Worm (Caenorhabditis elegans) whole organism, L4 larva: ENCODE results near the gene R11E3.1.

Experiments used
- F37D6.2 ChIP-seq: sonication (generic microtip); optimal IDR thresholded peaks from 2 replicates; lab custom pipeline; 2016; ENCODE audit warnings: mild to moderate bottlenecking, missing genetic modification characterization, missing compliant biosample characterization
- T20F7.1 ChIP-seq: fragments of 200-800 bp; sonication (Bioruptor generic); optimal IDR thresholded peaks from 2 replicates; lab custom pipeline; 2018; ENCODE audit warnings: mild to moderate bottlenecking, missing genetic modification characterization, missing compliant biosample characterization
- T26A8.4 ChIP-seq: fragments of 200-800 bp; sonication (Bioruptor generic); IDR thresholded peaks from 2 replicates; pipeline ENCODE4 v1.3.6; 2022; ENCODE audit warnings: missing genetic modification characterization, missing compliant biosample characterization
- Y105C5A.15 ChIP-seq: fragments of 200-800 bp; sonication (Bioruptor generic); IDR thresholded peaks from 2 replicates; pipeline ENCODE4 v1.3.6; 2022; ENCODE audit warnings: missing genetic modification characterization, missing compliant biosample characterization
- Y48G9A.11 ChIP-seq: fragments of 200-800 bp; sonication (Bioruptor generic); IDR thresholded peaks from 2 replicates; pipeline ENCODE4 v1.3.6; 2022; ENCODE audit warnings: missing genetic modification reagents, missing genetic modification characterization, missing compliant biosample characterization
- Y5F2A.4 ChIP-seq: fragments of 200-800 bp; sonication (Bioruptor generic); optimal IDR thresholded peaks from 2 replicates; lab custom pipeline; 2018; ENCODE audit warnings: mild to moderate bottlenecking, missing genetic modification characterization, missing compliant biosample characterization
- ZK337.2 ChIP-seq: fragments of 200-800 bp; sonication (Bioruptor generic); IDR thresholded peaks from 2 replicates; pipeline ENCODE4 v1.3.6; 2022; ENCODE audit warnings: missing genetic modification reagents, missing genetic modification characterization, missing compliant biosample characterization
- aly-2 ChIP-seq: sonication (generic microtip); optimal IDR thresholded peaks from 2 replicates; lab custom pipeline; 2018; ENCODE audit warnings: missing biosample characterization, missing genetic modification characterization
- ama-1 ChIP-seq: fragments of 150-350 bp; optimal IDR thresholded peaks from 2 replicates; lab custom pipeline; 2014; ENCODE audit warnings: inconsistent platforms, mixed read lengths
- ceh-20 ChIP-seq: fragments of 200-800 bp; sonication (Bioruptor generic); IDR thresholded peaks from 2 replicates; pipeline ENCODE4 v1.3.6; 2022; ENCODE audit warnings: missing genetic modification reagents, missing genetic modification characterization, missing compliant biosample characterization
- ceh-28 ChIP-seq: fragments of 150-350 bp; optimal IDR thresholded peaks from 2 replicates; lab custom pipeline; 2014; ENCODE audit warnings: missing biosample characterization, missing genetic modification reagents, missing genetic modification characterization
- ceh-62 ChIP-seq: sonication (generic microtip); optimal IDR thresholded peaks from 2 replicates; lab custom pipeline; 2017; ENCODE audit warnings: missing biosample characterization, missing genetic modification characterization
- ceh-82 ChIP-seq: sonication (generic microtip); optimal IDR thresholded peaks from 2 replicates; lab custom pipeline; 2017; ENCODE audit warnings: missing biosample characterization, missing genetic modification characterization
- cey-2 ChIP-seq: sonication (generic microtip); optimal IDR thresholded peaks from 3 replicates; lab custom pipeline; 2017; ENCODE audit warnings: missing genetic modification characterization, mild to moderate bottlenecking, missing compliant biosample characterization, antibody characterized with exemption, borderline replicate concordance; ENCODE audit not compliant: insufficient read depth
- daf-8 ChIP-seq: fragments of 200-800 bp; sonication (Bioruptor generic); IDR thresholded peaks from 2 replicates; pipeline ENCODE4 v1.3.6; 2022; ENCODE audit warnings: missing genetic modification characterization, missing compliant biosample characterization
- dmd-8 ChIP-seq: fragments of 200-800 bp; sonication (Bioruptor generic); IDR thresholded peaks from 2 replicates; pipeline ENCODE4 v1.3.6; 2022; ENCODE audit warnings: missing genetic modification characterization, missing compliant biosample characterization
- duxl-1 ChIP-seq: sonication (generic microtip); optimal IDR thresholded peaks from 2 replicates; lab custom pipeline; 2016; ENCODE audit warnings: mild to moderate bottlenecking, missing genetic modification characterization, moderate library complexity, missing compliant biosample characterization; ENCODE audit not compliant: poor library complexity
- egl-27 ChIP-seq: sonication (generic microtip); optimal IDR thresholded peaks from 3 replicates; lab custom pipeline; 2017; ENCODE audit warnings: missing biosample characterization, missing genetic modification reagents, missing genetic modification characterization
- egl-43 ChIP-seq: fragments of 200-800 bp; sonication (Bioruptor generic); IDR thresholded peaks from 2 replicates; pipeline ENCODE4 v1.3.6; 2022; ENCODE audit warnings: missing genetic modification reagents, missing genetic modification characterization, missing compliant biosample characterization
- gei-8 ChIP-seq: fragments of 200-800 bp; sonication (Bioruptor generic); optimal IDR thresholded peaks from 2 replicates; lab custom pipeline; 2018; ENCODE audit warnings: mild to moderate bottlenecking, missing genetic modification characterization, missing compliant biosample characterization
- hmg-1.1 ChIP-seq: fragments of 200-800 bp; sonication (Bioruptor generic); IDR thresholded peaks from 2 replicates; pipeline ENCODE4 v1.3.6; 2022; ENCODE audit warnings: missing genetic modification reagents, missing genetic modification characterization, missing compliant biosample characterization
- lin-15B ChIP-seq: fragments of 150-350 bp; sonication (generic microtip); optimal IDR thresholded peaks from 3 replicates; lab custom pipeline; 2014; ENCODE audit warnings: missing biosample characterization, missing genetic modification characterization
- lin-29 ChIP-seq: fragments of 200-800 bp; sonication (Bioruptor generic); IDR thresholded peaks from 2 replicates; pipeline ENCODE4 v1.3.6; 2022; ENCODE audit warnings: missing genetic modification reagents, missing genetic modification characterization, missing compliant biosample characterization
- lin-38 ChIP-seq: fragments of 200-800 bp; sonication (Bioruptor generic); IDR thresholded peaks from 2 replicates; pipeline ENCODE4 v1.3.6; 2022; ENCODE audit warnings: missing genetic modification reagents, missing genetic modification characterization, missing compliant biosample characterization
- lin-39 ChIP-seq: fragments of 150-350 bp; optimal IDR thresholded peaks from 2 replicates; lab custom pipeline; 2014; ENCODE audit warnings: missing biosample characterization, missing genetic modification reagents, missing genetic modification characterization
- lsy-2 ChIP-seq, 2 experiments: fragments of 150-350 bp in 1 of 2; sonication (generic microtip) in 1 of 2; optimal IDR thresholded peaks; 2 replicates each; lab custom pipeline; 2014 to 2017; ENCODE audit warnings: missing biosample characterization in 2 of 2, missing genetic modification characterization in 2 of 2
- madf-5 ChIP-seq, 2 experiments: fragments of 200-800 bp; sonication (Bioruptor generic); IDR thresholded peaks; 2 replicates each; pipeline ENCODE4 v1.3.6; 2022; ENCODE audit warnings: missing compliant biosample characterization in 2 of 2, missing genetic modification characterization in 2 of 2
- madf-9 ChIP-seq: fragments of 200-800 bp; sonication (Bioruptor generic); conservative IDR thresholded peaks from 2 replicates; pipeline ENCODE4 v1.3.6; 2022; ENCODE audit warnings: missing genetic modification reagents, missing genetic modification characterization, missing compliant biosample characterization
- mep-1 ChIP-seq: fragments of 150-350 bp; sonication (generic microtip); optimal IDR thresholded peaks from 3 replicates; lab custom pipeline; 2014; ENCODE audit warnings: missing biosample characterization, missing genetic modification characterization
- nhr-10 ChIP-seq: fragments of 150-350 bp; optimal IDR thresholded peaks from 2 replicates; lab custom pipeline; 2014; ENCODE audit warnings: missing biosample characterization, missing genetic modification characterization
- nhr-11 ChIP-seq: fragments of 150-350 bp; optimal IDR thresholded peaks from 2 replicates; lab custom pipeline; 2014; ENCODE audit warnings: missing biosample characterization, missing genetic modification characterization
- nhr-111 ChIP-seq: fragments of 200-800 bp; sonication (Bioruptor generic); optimal IDR thresholded peaks from 2 replicates; lab custom pipeline; 2018; ENCODE audit warnings: mild to moderate bottlenecking, missing genetic modification characterization, missing compliant biosample characterization
- nhr-237 ChIP-seq: sonication (generic microtip); optimal IDR thresholded peaks from 2 replicates; lab custom pipeline; 2017; ENCODE audit warnings: missing biosample characterization, missing genetic modification characterization
- nhr-41 ChIP-seq: fragments of 200-800 bp; sonication (Bioruptor generic); IDR thresholded peaks from 2 replicates; pipeline ENCODE4 v1.3.6; 2022; ENCODE audit warnings: missing genetic modification reagents, missing genetic modification characterization, missing compliant biosample characterization
- nhr-42 ChIP-seq: fragments of 200-800 bp; sonication (Bioruptor generic); IDR thresholded peaks from 2 replicates; pipeline ENCODE4 v1.3.6; 2022; ENCODE audit warnings: missing genetic modification characterization, missing compliant biosample characterization
- nhr-6 ChIP-seq: fragments of 150-350 bp; optimal IDR thresholded peaks from 2 replicates; lab custom pipeline; 2014; ENCODE audit warnings: missing biosample characterization, missing genetic modification characterization
- nhr-76 ChIP-seq: fragments of 150-350 bp; optimal IDR thresholded peaks from 2 replicates; lab custom pipeline; 2014; ENCODE audit warnings: missing biosample characterization, missing genetic modification characterization
- sdz-12 ChIP-seq: fragments of 200-800 bp; sonication (Bioruptor generic); optimal IDR thresholded peaks from 2 replicates; lab custom pipeline; 2018; ENCODE audit warnings: mild to moderate bottlenecking, missing genetic modification characterization, missing compliant biosample characterization
- set-16 ChIP-seq: fragments of 200-800 bp; sonication (Bioruptor generic); IDR thresholded peaks from 2 replicates; pipeline ENCODE4 v1.3.6; 2022; ENCODE audit warnings: missing genetic modification reagents, missing genetic modification characterization, missing compliant biosample characterization
- snpc-4 ChIP-seq: fragments of 150-350 bp; optimal IDR thresholded peaks from 2 replicates; lab custom pipeline; 2014; ENCODE audit warnings: missing biosample characterization, missing genetic modification characterization
- spr-1 ChIP-seq: sonication (generic microtip); optimal IDR thresholded peaks from 2 replicates; lab custom pipeline; 2016; ENCODE audit warnings: mild to moderate bottlenecking, missing genetic modification characterization, missing compliant biosample characterization
- spr-3 ChIP-seq: fragments of 200-800 bp; sonication (Bioruptor generic); optimal IDR thresholded peaks from 2 replicates; lab custom pipeline; 2018; ENCODE audit warnings: mild to moderate bottlenecking, missing genetic modification characterization, missing compliant biosample characterization
- tag-97 ChIP-seq: fragments of 200-800 bp; sonication (Bioruptor generic); IDR thresholded peaks from 2 replicates; pipeline ENCODE4 v1.3.6; 2022; ENCODE audit warnings: missing genetic modification characterization, missing compliant biosample characterization
- unc-62 ChIP-seq, 3 experiments: fragments of 150-350 bp in 1 of 3; sonication (generic microtip); optimal IDR thresholded peaks in 2 of 3; peaks in 1 of 3; 1 replicate in 1 of 3; 2 replicates in 2 of 3; lab custom pipeline; 2014 to 2017; ENCODE audit warnings: missing biosample characterization in 3 of 3, missing genetic modification characterization in 3 of 3, missing genetic modification reagents in 3 of 3, missing genotype in 1 of 3
- zfp-3 ChIP-seq: fragments of 200-800 bp; sonication (Bioruptor generic); conservative IDR thresholded peaks from 2 replicates; pipeline ENCODE4 v1.3.6; 2022; ENCODE audit warnings: missing genetic modification reagents, missing genetic modification characterization, missing compliant biosample characterization
- zip-2 ChIP-seq: fragments of 150-350 bp; optimal IDR thresholded peaks from 2 replicates; lab custom pipeline; 2014; ENCODE audit warnings: missing biosample characterization, missing genetic modification characterization
- ztf-11 ChIP-seq: fragments of 150-350 bp; optimal IDR thresholded peaks from 2 replicates; lab custom pipeline; 2014; ENCODE audit warnings: missing biosample characterization, missing genetic modification characterization
- ztf-7 ChIP-seq: fragments of 150-350 bp; optimal IDR thresholded peaks from 2 replicates; lab custom pipeline; 2014; ENCODE audit warnings: missing biosample characterization, missing genetic modification characterization

Gene R11E3.1

DNA sequence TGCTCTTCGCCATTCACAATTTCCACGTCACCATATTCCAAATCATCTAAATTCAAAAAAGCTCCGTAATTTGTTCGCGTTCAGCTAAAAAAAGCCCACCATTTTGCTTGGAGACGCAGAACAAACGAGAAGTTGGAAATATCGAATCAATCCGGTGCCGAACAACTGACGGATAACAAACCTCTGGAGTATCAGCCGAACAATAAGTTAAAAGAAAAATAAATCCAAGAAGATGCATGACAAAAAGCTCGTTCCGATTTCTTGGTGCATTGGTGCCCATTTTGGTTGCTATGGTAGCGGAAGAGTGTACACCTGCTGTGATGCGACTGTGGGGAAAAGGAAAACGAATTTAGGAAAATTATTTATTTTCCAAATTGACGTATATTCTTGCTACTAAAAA, 42.0 kb upstream of the R11E3.1 start, which contains the start of gene tctn-1 (continued):
- TF ChIP-seq ZK337.2 (GFP tag; lab: Robert Waterston, UW) (no peak), spr-1 (no peak), hmg-1.1 (GFP tag; lab: Robert Waterston, UW) (0 out of 2 replicates have a peak, but pooled peaks have one; percentile 27), T26A8.4 (no peak), sdz-12 (no peak), nhr-41 (no peak), F37D6.2 (tag; lab: Kevin White, UChicago) (no peak), nhr-42 (GFP tag; lab: Robert Waterston, UW) (no peak), tag-97 (GFP tag; lab: Robert Waterston, UW) (no peak), ama-1 (lab: Kevin White, UChicago) (peak; percentile 86), ceh-82 (no peak), duxl-1 (tag; lab: Kevin White, UChicago) (no peak), snpc-4 (tag; lab: Kevin White, UChicago) (no peak), gei-8 (GFP tag; lab: Kevin White, UChicago) (no peak), nhr-11 (tag; lab: Kevin White, UChicago) (no peak), lin-39 (tag; lab: Kevin White, UChicago) (no peak), spr-3 (GFP tag; lab: Kevin White, UChicago) (no peak), daf-8 (GFP tag; lab: Robert Waterston, UW) (no peak), ztf-11 (no peak)
- TF ChIP-seq, all 104 proteins: peak for 16

DNA sequence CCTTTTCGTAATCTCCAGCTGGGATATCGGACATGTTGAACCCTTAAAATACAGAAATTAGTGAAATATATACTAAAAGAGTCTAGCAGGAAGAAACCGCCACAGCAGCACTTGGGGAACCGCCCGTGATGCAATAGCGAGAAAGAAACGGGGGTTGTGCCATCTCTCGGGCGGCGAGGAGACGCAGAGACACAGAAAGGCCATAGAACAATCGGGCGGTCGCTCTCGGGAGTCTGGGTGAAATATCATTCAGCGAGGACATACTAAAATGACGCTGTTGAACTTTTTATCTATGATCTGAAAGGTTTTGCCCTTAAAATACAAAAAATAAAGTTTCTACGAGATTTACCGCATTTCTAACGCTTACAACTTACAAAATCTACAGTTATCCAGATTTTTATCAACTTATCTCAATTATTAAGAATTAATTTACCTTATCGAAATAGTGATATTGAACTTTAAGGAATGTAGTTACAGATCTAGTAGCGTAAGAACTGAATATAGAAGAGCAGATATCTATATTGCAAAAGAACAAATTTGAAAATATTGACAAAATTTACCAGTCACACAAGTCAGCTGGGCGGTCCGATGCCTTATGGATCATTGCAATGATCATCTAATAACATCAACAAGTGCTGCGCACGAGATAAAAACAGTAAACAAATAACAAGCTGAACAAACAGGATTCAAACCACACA, 41.0 kb upstream of the R11E3.1 start, which contains the start of gene cyc-2.1:
Gene cyc-2.1, minus strand, starts transcription at position 605 of the 698 bp plus-strand sequence.
- TF ChIP-seq egl-27 (no peak), madf-9 (GFP tag; lab: Robert Waterston, UW) (peak; percentile 54; the same call in 1 of the 2 replicates), unc-62 (GFP tag; optimal IDR thresholded peaks at IDR 0.05 in 1 of 2; lab: Kevin White, UChicago) (peak in 1 of 2 experiments; percentile 8), unc-62 (tag; optimal IDR thresholded peaks at IDR 0.05; lab: Kevin White, UChicago) (no peak), Y48G9A.11 (GFP tag; lab: Robert Waterston, UW) (peak; percentile 28; the same call in 1 of the 2 replicates), gei-8 (GFP tag; lab: Kevin White, UChicago) (no peak), nhr-111 (GFP tag; lab: Kevin White, UChicago) (no peak), aly-2 (no peak), madf-5 (GFP tag; IDR thresholded peaks at IDR 0.05; lab: Robert Waterston, UW) (peak in 1 of 2 experiments; percentile 49; a peak in 1 of 4 replicates), T26A8.4 (peak; percentile 73), ztf-7 (tag; lab: Kevin White, UChicago) (no peak), nhr-41 (no peak), nhr-10 (tag; lab: Kevin White, UChicago) (peak; percentile 76), nhr-237 (peak; percentile 21), lin-38 (GFP tag; lab: Robert Waterston, UW) (peak; percentile 79), sdz-12 (no peak), egl-43 (peak; percentile 84), ceh-28 (no peak), lin-15B (tag; lab: Kevin White, UChicago) (peak; percentile 48), zfp-3 (GFP tag; lab: Robert Waterston, UW) (no peak), mep-1 (peak; percentile 80), cey-2 (no peak), Y5F2A.4 (GFP tag; lab: Kevin White, UChicago) (no peak), nhr-11 (tag; lab: Kevin White, UChicago) (peak; percentile 52), lin-29 (no peak), ceh-62 (no peak), Y105C5A.15 (peak; percentile 64), daf-8 (GFP tag; lab: Robert Waterston, UW) (no peak), nhr-6 (peak; percentile 61), zip-2 (tag; lab: Kevin White, UChicago) (no peak), hmg-1.1 (GFP tag; lab: Robert Waterston, UW) (peak; percentile 51; the same call in 1 of the 2 replicates), F37D6.2 (tag; lab: Kevin White, UChicago) (peak; percentile 1), ceh-20 (GFP tag; lab: Robert Waterston, UW) (no peak), set-16 (GFP tag; lab: Robert Waterston, UW) (peak; percentile 67), lsy-2 (tag; optimal IDR thresholded peaks at IDR 0.05; lab: Kevin White, UChicago) (peak; percentile 79 to 90), nhr-76 (no peak), T20F7.1 (GFP tag; lab: Kevin White, UChicago) (peak; percentile 50), dmd-8 (GFP tag; lab: Robert Waterston, UW) (0 out of 2 replicates have a peak, but pooled peaks have one; percentile 54)
